Worm (Caenorhabditis elegans) whole organism, dauer: ENCODE results near the gene T14G12.6.

Experiments
- unc-62 ChIP-seq: sonication (generic microtip); optimal IDR thresholded peaks from 2 replicates; lab custom pipeline; 2017; ENCODE audit warnings: missing biosample characterization, missing genetic modification reagents, missing genetic modification characterization

T14G12.6 gene

DNA sequence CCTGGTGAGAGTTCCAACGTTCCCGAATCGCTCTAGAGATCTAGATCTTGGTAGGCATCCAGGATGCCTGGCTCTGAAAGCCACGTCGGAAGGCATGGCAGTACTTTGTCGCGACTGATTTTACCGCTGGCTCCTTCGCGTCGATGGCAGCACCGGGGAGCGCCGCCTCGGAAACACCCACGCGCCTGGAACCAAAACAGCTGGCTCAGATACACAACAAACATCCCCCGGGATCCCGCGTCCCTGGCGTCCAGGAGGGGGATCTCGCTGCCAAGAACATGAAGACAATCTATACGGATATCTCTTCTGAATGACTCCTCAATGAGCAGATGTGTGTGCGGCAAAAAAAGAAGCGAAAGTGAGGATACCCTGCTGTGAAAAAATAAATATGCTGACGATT lies 25.9 kb downstream of the T14G12.6 start:
- no peak for TF ChIP-seq unc-62 (GFP tag; lab: Kevin White, UChicago)

DNA sequence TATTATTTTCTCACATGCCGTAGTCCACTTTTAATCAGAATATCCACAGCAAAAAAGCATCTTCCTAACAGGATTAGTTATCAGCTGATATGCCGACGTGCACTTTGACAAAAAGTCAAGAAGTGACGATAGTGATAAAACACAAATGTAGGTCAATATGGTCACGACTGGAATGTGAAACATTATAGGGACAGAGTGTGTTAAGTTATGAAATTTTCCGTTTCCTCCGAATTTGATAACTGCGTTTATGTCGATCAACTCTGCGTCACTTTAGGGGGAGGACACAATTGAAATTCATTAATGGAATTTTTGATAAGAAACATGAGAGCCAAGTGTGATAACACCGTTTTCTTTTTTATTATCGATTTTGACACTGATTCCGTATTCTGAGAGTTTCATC lies 30.3 kb downstream of the T14G12.6 start, which contains the start of gene aex-4:
Gene aex-4 (plus strand): TSS at position 312 of the 400 bp plus-strand sequence.
- no peak for TF ChIP-seq unc-62 (GFP tag; lab: Kevin White, UChicago)

DNA sequence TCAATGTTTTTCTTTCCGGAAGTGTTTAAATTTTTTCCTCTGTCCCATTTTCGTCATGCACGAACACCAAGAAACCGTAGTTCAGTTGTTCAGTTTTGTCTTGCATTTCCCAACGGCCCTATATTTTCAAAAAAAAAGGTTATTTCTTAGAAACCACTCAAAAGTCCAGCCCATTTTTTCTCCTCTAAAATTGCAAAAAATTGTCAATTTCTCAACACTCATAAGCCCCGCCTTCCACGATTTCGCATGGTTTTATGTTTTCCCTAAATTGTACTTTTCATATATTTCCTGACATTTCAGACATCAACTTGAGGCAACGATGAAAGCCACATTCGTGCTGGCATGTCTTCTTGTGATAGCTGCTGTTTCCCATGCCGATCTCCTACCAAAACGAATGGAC lies 32.0 kb downstream of the T14G12.6 start, which contains the start of gene nlp-1:
Gene nlp-1 (plus strand): TSS at position 301 of the 400 bp plus-strand sequence.
- no peak for TF ChIP-seq unc-62 (GFP tag; lab: Kevin White, UChicago)

DNA sequence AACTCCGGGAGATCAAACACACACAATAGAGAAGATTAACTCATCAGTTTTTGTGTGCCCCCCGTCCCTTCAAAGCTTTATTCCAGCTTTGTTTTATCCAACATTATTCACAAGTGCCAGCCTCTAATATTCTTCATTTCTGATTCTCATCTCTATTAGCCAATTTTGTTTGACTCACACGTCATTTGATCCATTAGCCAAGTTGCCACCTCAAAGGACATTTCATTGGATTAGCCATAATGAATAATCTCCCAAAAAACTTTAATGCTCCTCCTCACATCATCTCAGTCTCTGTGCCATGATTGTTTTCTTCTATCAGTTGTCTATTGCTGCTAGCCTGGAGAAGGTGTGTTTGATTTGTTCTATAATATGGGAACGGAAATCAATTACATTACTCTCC lies 33.8 kb downstream of the T14G12.6 start:
- no peak for TF ChIP-seq unc-62 (GFP tag; lab: Kevin White, UChicago)

DNA sequence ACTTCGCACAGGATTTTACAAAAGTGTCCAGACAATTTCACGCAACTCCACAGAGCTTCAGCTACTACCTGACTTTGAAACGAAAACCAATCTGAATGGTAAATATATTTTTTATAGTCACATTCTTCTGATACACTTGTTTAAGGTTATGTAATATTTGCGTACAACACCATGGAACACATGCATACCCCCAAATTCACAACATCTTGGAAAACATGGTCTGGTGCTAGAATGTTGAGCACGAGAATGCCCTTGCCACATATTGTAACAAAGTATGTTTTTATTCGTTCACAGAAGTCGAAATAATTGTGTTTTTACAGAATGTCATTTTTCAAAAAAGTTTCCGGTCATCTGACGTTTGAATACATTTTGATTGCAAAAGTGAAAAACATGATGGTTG lies 43.4 kb downstream of the T14G12.6 start:
- no peak for TF ChIP-seq unc-62 (GFP tag; lab: Kevin White, UChicago)

DNA sequence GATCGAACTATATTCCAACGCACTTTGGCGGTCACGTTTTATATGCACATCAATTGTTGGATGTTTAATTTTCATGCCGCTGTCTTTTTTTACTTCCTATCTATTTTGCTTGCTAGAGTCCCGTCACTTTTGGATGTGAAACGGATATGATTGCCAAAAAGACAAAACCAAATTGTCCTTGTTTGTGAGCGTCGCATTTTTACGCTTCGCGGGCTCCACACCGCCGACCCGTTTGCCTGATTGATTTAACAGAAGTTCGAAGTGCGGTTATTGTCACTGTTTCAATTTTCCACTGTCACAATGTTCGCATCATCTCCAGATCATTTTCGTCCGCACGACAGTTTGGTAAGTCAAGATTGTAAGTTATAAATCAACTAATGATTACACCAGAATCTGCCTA lies 44.4 kb downstream of the T14G12.6 start, which contains the start of gene C01C4.2:
Gene C01C4.2 (plus strand): TSS at position 301 of the 400 bp plus-strand sequence.
- no peak for TF ChIP-seq unc-62 (GFP tag; lab: Kevin White, UChicago)

DNA sequence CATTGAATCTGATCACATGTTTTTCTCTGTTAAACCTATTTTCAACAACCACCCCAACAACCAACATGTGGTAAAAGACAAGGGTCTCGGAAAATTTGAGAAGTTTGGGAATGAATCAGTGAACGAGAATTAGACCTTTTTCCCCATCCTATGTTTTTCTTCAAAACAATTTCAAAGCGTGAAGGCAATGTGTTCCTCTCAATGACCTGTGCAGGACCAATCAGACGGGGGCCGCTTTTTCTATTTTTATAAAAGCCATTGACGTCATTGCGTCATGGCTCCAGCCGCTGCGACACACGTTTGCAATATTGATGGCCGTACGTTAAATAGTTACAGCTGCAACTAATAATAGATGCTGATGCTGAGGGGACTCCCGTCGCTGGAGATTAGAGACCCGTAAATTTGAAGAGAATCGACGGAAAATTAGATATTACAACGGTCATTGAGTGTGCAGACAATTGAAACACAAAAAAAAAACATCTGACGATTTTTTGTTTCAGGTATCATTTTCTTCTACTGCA lies 47.6 kb downstream of the T14G12.6 start:
- TF ChIP-seq unc-62 (GFP tag; lab: Kevin White, UChicago): no peak

DNA sequence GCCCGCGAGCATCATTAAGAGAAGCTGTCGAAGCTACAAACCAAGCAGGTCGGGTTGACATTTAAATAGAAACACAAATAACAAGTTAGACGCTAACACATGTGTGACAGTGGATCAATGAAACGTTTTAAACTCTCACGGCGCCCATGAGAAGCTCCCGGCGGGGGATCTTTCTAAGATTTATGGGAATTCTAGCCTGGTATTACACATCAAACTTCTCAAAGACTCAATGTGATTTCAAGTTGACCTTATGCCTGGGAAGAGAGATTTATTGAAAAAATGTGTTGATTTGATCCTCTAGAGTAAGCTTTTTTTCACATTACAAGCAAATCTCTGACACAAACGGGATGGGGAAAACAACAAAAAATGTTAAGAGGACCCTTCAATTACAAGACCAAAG lies 49.5 kb downstream of the T14G12.6 start:
- TF ChIP-seq unc-62 (GFP tag; lab: Kevin White, UChicago): no peak
